Fruit fly (Drosophila melanogaster): ENCODE results near the gene sofe.

The sofe gene

DNA sequence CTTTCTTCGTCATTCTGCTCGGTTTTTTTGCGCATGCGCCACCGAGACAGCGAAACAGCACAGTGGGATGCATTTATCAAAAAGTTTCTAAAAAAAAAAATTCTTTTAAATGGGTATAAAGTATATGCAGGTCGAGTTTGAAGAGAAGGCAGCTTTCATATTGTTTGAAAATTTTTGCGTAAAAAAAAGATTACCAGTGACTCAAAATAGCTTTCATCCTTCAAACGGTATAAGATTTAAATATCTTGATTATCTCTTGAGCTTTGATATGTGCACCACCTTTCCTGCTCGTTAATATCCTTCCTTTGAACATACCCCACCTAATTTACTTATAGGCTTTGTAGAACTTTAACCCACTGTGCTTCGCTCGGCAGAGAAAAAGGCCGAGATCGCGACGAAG, 47.8 kb upstream of the sofe start:
- TF ChIP-seq CG8478 (optimal IDR thresholded peaks at IDR 0.05), result no peak
- TF ChIP-seq ssp (GFP tag; IDR thresholded peaks at IDR 0.05), result peak; percentile 33; the same call in 1 of the 2 replicates
- TF ChIP-seq ems (GFP tag; optimal IDR thresholded peaks at IDR 0.05), result peak; percentile 53
- peak; percentile 29 for TF ChIP-seq HLH54F (GFP tag; optimal IDR thresholded peaks at IDR 0.05)
- no peak for TF ChIP-seq inv (GFP tag; IDR thresholded peaks at IDR 0.05; ENCODE audit: partially characterized antibody)
- TF ChIP-seq CG33557 (GFP tag; optimal IDR thresholded peaks at IDR 0.05), result peak; percentile 50
- TF ChIP-seq CG1832 (GFP tag; optimal IDR thresholded peaks at IDR 0.05), result no peak
- TF ChIP-seq bowl (GFP tag; IDR thresholded peaks at IDR 0.05), result no peak
- peak; percentile 34 for TF ChIP-seq CG1792 (GFP tag; optimal IDR thresholded peaks at IDR 0.05)
- TF ChIP-seq row (GFP tag; IDR thresholded peaks at IDR 0.05), result peak; percentile 55; the same call in 2 of the 3 replicates
- peak; percentile 51 for TF ChIP-seq CG1233 (GFP tag; optimal IDR thresholded peaks at IDR 0.05)
- TF ChIP-seq CG5953 (GFP tag; IDR thresholded peaks at IDR 0.05), result no peak
- peak; percentile 28 for TF ChIP-seq Lhr (GFP tag; optimal IDR thresholded peaks at IDR 0.05)
- no peak for TF ChIP-seq hb (GFP tag; IDR thresholded peaks at IDR 0.05; ENCODE audit: partially characterized antibody)
- TF ChIP-seq NC2α (GFP tag; optimal IDR thresholded peaks at IDR 0.05), result peak; percentile 24
- TF ChIP-seq Hsf (GFP tag; optimal IDR thresholded peaks at IDR 0.05), result peak; percentile 74
- TF ChIP-seq CG11695 (GFP tag; IDR thresholded peaks at IDR 0.05), result peak; percentile 66
- TF ChIP-seq CG12219 (GFP tag; optimal IDR thresholded peaks at IDR 0.05), result peak; percentile 43
- TF ChIP-seq Fer3 (tag; optimal IDR thresholded peaks at IDR 0.05), result peak; percentile 29
- TF ChIP-seq CG7745 (tag; optimal IDR thresholded peaks at IDR 0.05), result no peak
- TF ChIP-seq Asciz (GFP tag; optimal IDR thresholded peaks at IDR 0.05), result peak; percentile 45
- TF ChIP-seq ftz-f1 (GFP tag; optimal IDR thresholded peaks at IDR 0.05), result no peak
- no peak for TF ChIP-seq Neu2 (GFP tag; optimal IDR thresholded peaks at IDR 0.05; ENCODE audit: borderline replicate concordance)
- peak; percentile 61 for TF ChIP-seq tgo (GFP tag; IDR thresholded peaks at IDR 0.05)
- TF ChIP-seq sr (GFP tag; IDR thresholded peaks at IDR 0.05), result no peak
- peak; percentile 22 for TF ChIP-seq Nf-YC (tag; optimal IDR thresholded peaks at IDR 0.05)
- peak; percentile 44 for TF ChIP-seq tx (GFP tag; optimal IDR thresholded peaks at IDR 0.05)
- TF ChIP-seq CG11456 (GFP tag; IDR thresholded peaks at IDR 0.05), result no peak
- TF ChIP-seq CG18599 (GFP tag; optimal IDR thresholded peaks at IDR 0.05), result peak; percentile 45
- TF ChIP-seq pros (GFP tag; optimal IDR thresholded peaks at IDR 0.05), result peak; percentile 5
- no peak for TF ChIP-seq CG10321 (GFP tag; IDR thresholded peaks at IDR 0.05)
- no peak for TF ChIP-seq HLH4C (GFP tag; IDR thresholded peaks at IDR 0.05; ENCODE audit: partially characterized antibody)
- no peak for TF ChIP-seq C15 (GFP tag; IDR thresholded peaks at IDR 0.05)
- no peak for TF ChIP-seq gt (GFP tag; IDR thresholded peaks at IDR 0.05)
- peak; percentile 46 for TF ChIP-seq Usf (GFP tag; optimal IDR thresholded peaks at IDR 0.05)
- TF ChIP-seq Eip74EF (GFP tag; optimal IDR thresholded peaks at IDR 0.05), result peak in 1 of 2 experiments; percentile 53
- TF ChIP-seq Hr51 (GFP tag; optimal IDR thresholded peaks at IDR 0.05), result peak; percentile 30 to 71
- peak; percentile 37 to 44 for TF ChIP-seq dpn (GFP tag; optimal IDR thresholded peaks at IDR 0.05)
- TF ChIP-seq bab2 (GFP tag; optimal IDR thresholded peaks at IDR 0.05), result no peak
- peak; percentile 70 for TF ChIP-seq grau (tag; optimal IDR thresholded peaks at IDR 0.05)
- TF ChIP-seq Hmr (GFP tag; optimal IDR thresholded peaks at IDR 0.05), result peak; percentile 49
- no peak for TF ChIP-seq Dll (GFP tag; IDR thresholded peaks at IDR 0.05; ENCODE audit: partially characterized antibody)
- peak; percentile 35 for TF ChIP-seq Hmx (GFP tag; optimal IDR thresholded peaks at IDR 0.05)
- peak; percentile 46; the same call in 1 of the 2 replicates for TF ChIP-seq CG14014 (GFP tag; IDR thresholded peaks at IDR 0.05)
- peak; percentile 64 for TF ChIP-seq CG14710 (tag; optimal IDR thresholded peaks at IDR 0.05)
- no peak for TF ChIP-seq Dfd (GFP tag; optimal IDR thresholded peaks at IDR 0.05)
- TF ChIP-seq disco-r (GFP tag; optimal IDR thresholded peaks at IDR 0.05), result no peak
- TF ChIP-seq org-1 (GFP tag; optimal IDR thresholded peaks at IDR 0.05), result peak; percentile 57
- TF ChIP-seq Ssrp (tag; optimal IDR thresholded peaks at IDR 0.05), result peak; percentile 71
- no peak for TF ChIP-seq run (tag; optimal IDR thresholded peaks at IDR 0.05)
- TF ChIP-seq HHEX (GFP tag; optimal IDR thresholded peaks at IDR 0.05), result peak; percentile 74
